Fruit fly (Drosophila melanogaster) whole organism, embryonic: ENCODE data around the gene scramb2.

Experiments used
- Atf-2 ChIP-seq: fragments of 200-800 bp; sonication (Bioruptor generic); optimal IDR thresholded peaks from 2 replicates; lab custom pipeline; 2016; ENCODE audit warnings: missing biosample characterization, missing genetic modification characterization
- CG12155 ChIP-seq: fragments of 200-800 bp; sonication (Bioruptor generic); optimal IDR thresholded peaks from 3 replicates; lab custom pipeline; 2016; ENCODE audit warnings: missing biosample characterization, missing genetic modification characterization
- CG12391 ChIP-seq: fragments of 200-800 bp; sonication (Bioruptor generic); optimal IDR thresholded peaks from 3 replicates; lab custom pipeline; 2018; ENCODE audit warnings: missing biosample characterization, mild to moderate bottlenecking, missing genetic modification characterization, moderate library complexity
- CG12942 ChIP-seq: fragments of 200-800 bp; sonication (Bioruptor generic); optimal IDR thresholded peaks from 3 replicates; lab custom pipeline; 2016; ENCODE audit warnings: missing biosample characterization, missing genetic modification characterization
- CG15011 ChIP-seq: fragments of 200-800 bp; sonication (Bioruptor generic); optimal IDR thresholded peaks from 3 replicates; lab custom pipeline; 2018; ENCODE audit warnings: missing biosample characterization, mild to moderate bottlenecking, missing genetic modification characterization
- CG1603 ChIP-seq: fragments of 200-800 bp; sonication (Bioruptor generic); optimal IDR thresholded peaks from 2 replicates; lab custom pipeline; 2019; ENCODE audit warnings: missing biosample characterization, mild to moderate bottlenecking, missing genetic modification characterization, moderate library complexity
- CG16815 ChIP-seq: fragments of 200-800 bp; sonication (Bioruptor generic); optimal IDR thresholded peaks from 3 replicates; lab custom pipeline; 2017; ENCODE audit warnings: missing biosample characterization, mild to moderate bottlenecking, missing genetic modification characterization
- CG17568 ChIP-seq: fragments of 200-800 bp; sonication (Bioruptor generic); optimal IDR thresholded peaks from 2 replicates; lab custom pipeline; 2018; ENCODE audit warnings: missing biosample characterization, mild to moderate bottlenecking, missing genetic modification characterization, moderate library complexity
- CG32532 ChIP-seq: fragments of 200-800 bp; sonication (Bioruptor generic); IDR thresholded peaks from 2 replicates; pipeline ENCODE4 v1.3.6; 2022; ENCODE audit warnings: missing biosample characterization, missing genetic modification characterization
- CG3281 ChIP-seq: fragments of 200-800 bp; sonication (Bioruptor generic); optimal IDR thresholded peaks from 3 replicates; lab custom pipeline; 2017; ENCODE audit warnings: missing biosample characterization, mild to moderate bottlenecking, missing genetic modification characterization
- CG4404 ChIP-seq: fragments of 200-800 bp; sonication (Bioruptor generic); IDR thresholded peaks from 2 replicates; pipeline ENCODE4 v1.3.6; 2022; ENCODE audit warnings: missing biosample characterization, missing genetic modification characterization
- CG4820 ChIP-seq: fragments of 200-800 bp; sonication (Bioruptor generic); optimal IDR thresholded peaks from 3 replicates; lab custom pipeline; 2016; ENCODE audit warnings: missing biosample characterization, missing genetic modification characterization
- CG5245 ChIP-seq: fragments of 200-800 bp; sonication (Bioruptor generic); optimal IDR thresholded peaks from 3 replicates; lab custom pipeline; 2016; ENCODE audit warnings: missing biosample characterization, missing genetic modification characterization
- CG6175 ChIP-seq: fragments of 200-800 bp; sonication (Bioruptor generic); IDR thresholded peaks from 3 replicates; pipeline ENCODE4 v1.3.6; 2022; ENCODE audit warnings: missing biosample characterization, missing genetic modification characterization
- CG8290 ChIP-seq, 3 experiments: fragments of 200-800 bp; sonication (Bioruptor generic); optimal IDR thresholded peaks; 2 replicates each; lab custom pipeline; 2016 to 2019; ENCODE audit warnings: missing biosample characterization in 3 of 3, missing genetic modification characterization in 3 of 3, mild to moderate bottlenecking in 2 of 3, moderate library complexity in 1 of 3
- CG8765 ChIP-seq: fragments of 200-800 bp; sonication (Bioruptor generic); IDR thresholded peaks from 2 replicates; pipeline ENCODE4 v1.3.6; 2022; ENCODE audit warnings: missing biosample characterization, missing genetic modification characterization
- CG9437 ChIP-seq: fragments of 200-800 bp; sonication (Bioruptor generic); optimal IDR thresholded peaks from 2 replicates; lab custom pipeline; 2018; ENCODE audit warnings: missing biosample characterization, mild to moderate bottlenecking, missing genetic modification characterization
- CG9609 ChIP-seq: fragments of 200-800 bp; sonication (Bioruptor generic); optimal IDR thresholded peaks from 3 replicates; lab custom pipeline; 2016; ENCODE audit warnings: missing biosample characterization, missing genetic modification characterization
- Eip74EF ChIP-seq, 2 experiments: fragments of 200-800 bp in 1 of 2; fragments of >200 bp in 1 of 2; sonication (Bioruptor generic) in 1 of 2; optimal IDR thresholded peaks; 2 replicates each; lab custom pipeline; 2017 to 2019; ENCODE audit warnings: missing biosample characterization in 2 of 2, missing genetic modification characterization in 2 of 2, mild to moderate bottlenecking in 1 of 2, moderate library complexity in 1 of 2
- Fer1 ChIP-seq: fragments of 200-800 bp; sonication (Bioruptor generic); optimal IDR thresholded peaks from 2 replicates; lab custom pipeline; 2017; ENCODE audit warnings: missing biosample characterization, mild to moderate bottlenecking, missing genetic modification characterization
- Fer2 ChIP-seq: fragments of 200-800 bp; sonication (Bioruptor generic); optimal IDR thresholded peaks from 2 replicates; lab custom pipeline; 2018; ENCODE audit warnings: missing biosample characterization, mild to moderate bottlenecking, missing genetic modification characterization, moderate library complexity
- HmgZ ChIP-seq: fragments of 200-800 bp; sonication (Bioruptor generic); optimal IDR thresholded peaks from 2 replicates; lab custom pipeline; 2018; ENCODE audit warnings: missing biosample characterization, mild to moderate bottlenecking, missing genetic modification characterization
- Hr78 ChIP-seq, 2 experiments: fragments of 200-800 bp in 1 of 2; fragments of >200 bp in 1 of 2; sonication (Bioruptor generic) in 1 of 2; optimal IDR thresholded peaks; 2 replicates each; lab custom pipeline; 2017 to 2019; ENCODE audit warnings: missing biosample characterization in 2 of 2, missing genetic modification characterization in 2 of 2, mild to moderate bottlenecking in 1 of 2, moderate library complexity in 1 of 2
- Lpt ChIP-seq: fragments of >200 bp; optimal IDR thresholded peaks from 2 replicates; lab custom pipeline; 2018; ENCODE audit warnings: missing biosample characterization, missing genetic modification characterization
- PHDP ChIP-seq: fragments of 200-800 bp; sonication (Bioruptor generic); optimal IDR thresholded peaks from 3 replicates; lab custom pipeline; 2018; ENCODE audit warnings: missing biosample characterization, mild to moderate bottlenecking, missing genetic modification characterization, moderate library complexity
- bcd ChIP-seq: fragments of 200-800 bp; sonication (Bioruptor generic); optimal IDR thresholded peaks from 2 replicates; lab custom pipeline; 2017; ENCODE audit warnings: missing biosample characterization, mild to moderate bottlenecking, missing genetic modification characterization
- cwo ChIP-seq: fragments of 200-800 bp; sonication (Bioruptor generic); optimal IDR thresholded peaks from 3 replicates; lab custom pipeline; 2017; ENCODE audit warnings: missing biosample characterization, missing genetic modification characterization, mild to moderate bottlenecking, moderate library complexity, missing genetic modification reagents
- dan ChIP-seq: fragments of 200-800 bp; sonication (Bioruptor generic); IDR thresholded peaks from 2 replicates; pipeline ENCODE4 v1.3.6; 2022; ENCODE audit warnings: missing biosample characterization, missing genetic modification characterization
- dati ChIP-seq: fragments of 200-800 bp; sonication (Bioruptor generic); IDR thresholded peaks from 2 replicates; pipeline ENCODE4 v1.3.6; 2022; ENCODE audit warnings: missing biosample characterization, missing genetic modification characterization
- emc ChIP-seq: fragments of 200-800 bp; sonication (Bioruptor generic); optimal IDR thresholded peaks from 2 replicates; lab custom pipeline; 2016; ENCODE audit warnings: missing biosample characterization, missing genetic modification characterization
- en ChIP-seq: fragments of 200-800 bp; sonication (Bioruptor generic); optimal IDR thresholded peaks from 2 replicates; lab custom pipeline; 2016; ENCODE audit warnings: missing biosample characterization, missing genetic modification characterization
- grn ChIP-seq: fragments of 200-800 bp; sonication (Bioruptor generic); optimal IDR thresholded peaks from 3 replicates; lab custom pipeline; 2017; ENCODE audit warnings: missing biosample characterization, missing genetic modification characterization
- klu ChIP-seq: fragments of 200-800 bp; sonication (Bioruptor generic); IDR thresholded peaks from 2 replicates; pipeline ENCODE4 v1.3.6; 2022; ENCODE audit warnings: missing biosample characterization, missing genetic modification characterization
- lmd ChIP-seq: fragments of 200-800 bp; sonication (Bioruptor generic); IDR thresholded peaks from 2 replicates; pipeline ENCODE4 v1.3.6; 2022; ENCODE audit warnings: missing biosample characterization, missing genetic modification characterization
- lov ChIP-seq, 2 experiments: fragments of 200-800 bp in 1 of 2; fragments of >200 bp in 1 of 2; sonication (Bioruptor generic) in 1 of 2; IDR thresholded peaks in 1 of 2; optimal IDR thresholded peaks in 1 of 2; 2 replicates in 1 of 2; 3 replicates in 1 of 2; pipeline versions ENCODE4 v1.3.6 to Lab custom; 2017 to 2022; ENCODE audit warnings: missing biosample characterization in 1 of 2, missing genetic modification characterization in 1 of 2
- mam ChIP-seq: fragments of 200-800 bp; sonication (Bioruptor generic); optimal IDR thresholded peaks from 3 replicates; lab custom pipeline; 2016; ENCODE audit warnings: missing biosample characterization, missing genetic modification characterization
- onecut ChIP-seq: fragments of 200-800 bp; sonication (Bioruptor generic); IDR thresholded peaks from 2 replicates; pipeline ENCODE4 v1.3.6; 2022; ENCODE audit warnings: missing biosample characterization, missing genetic modification characterization
- psq ChIP-seq: fragments of 200-800 bp; sonication (Bioruptor generic); optimal IDR thresholded peaks from 2 replicates; lab custom pipeline; 2017; ENCODE audit warnings: missing biosample characterization, missing genetic modification characterization
- seq ChIP-seq: fragments of 200-800 bp; sonication (Bioruptor generic); IDR thresholded peaks from 2 replicates; pipeline ENCODE4 v1.3.6; 2022; ENCODE audit warnings: missing biosample characterization, missing genetic modification characterization
- sisA ChIP-seq: fragments of 200-800 bp; sonication (Bioruptor generic); IDR thresholded peaks from 2 replicates; pipeline ENCODE4 v1.3.6; 2022; ENCODE audit warnings: missing biosample characterization, missing genetic modification characterization
- slou ChIP-seq: fragments of 200-800 bp; sonication (Bioruptor generic); optimal IDR thresholded peaks from 3 replicates; lab custom pipeline; 2016; ENCODE audit warnings: missing biosample characterization, missing genetic modification characterization
- tll ChIP-seq, 2 experiments: fragments of 200-800 bp in 1 of 2; fragments of >200 bp in 1 of 2; sonication (Bioruptor generic) in 1 of 2; optimal IDR thresholded peaks; 2 replicates each; lab custom pipeline; 2017 to 2019; ENCODE audit warnings: missing biosample characterization in 2 of 2, missing genetic modification characterization in 2 of 2, mild to moderate bottlenecking in 1 of 2, moderate library complexity in 1 of 2
- unpg ChIP-seq: fragments of 200-800 bp; sonication (Bioruptor generic); optimal IDR thresholded peaks from 3 replicates; lab custom pipeline; 2018; ENCODE audit warnings: missing biosample characterization, mild to moderate bottlenecking, missing genetic modification characterization, moderate library complexity
- z ChIP-seq: fragments of 200-800 bp; sonication (Bioruptor generic); IDR thresholded peaks from 3 replicates; pipeline ENCODE4 v1.3.6; 2022; ENCODE audit warnings: missing biosample characterization, missing genetic modification characterization
- zen2 ChIP-seq: fragments of 200-800 bp; sonication (Bioruptor generic); IDR thresholded peaks from 3 replicates; pipeline ENCODE4 v1.3.6; 2022; ENCODE audit warnings: missing biosample characterization, missing genetic modification characterization; ENCODE audit not compliant: partially characterized antibody
- zf30C ChIP-seq: fragments of 200-800 bp; sonication (Bioruptor generic); optimal IDR thresholded peaks from 3 replicates; lab custom pipeline; 2018; ENCODE audit warnings: missing biosample characterization, mild to moderate bottlenecking, missing genetic modification characterization
- zfh1 ChIP-seq: fragments of 200-800 bp; sonication (Bioruptor generic); IDR thresholded peaks from 3 replicates; pipeline ENCODE4 v1.3.6; 2022; ENCODE audit warnings: missing biosample characterization, missing genetic modification characterization

Gene scramb2

DNA sequence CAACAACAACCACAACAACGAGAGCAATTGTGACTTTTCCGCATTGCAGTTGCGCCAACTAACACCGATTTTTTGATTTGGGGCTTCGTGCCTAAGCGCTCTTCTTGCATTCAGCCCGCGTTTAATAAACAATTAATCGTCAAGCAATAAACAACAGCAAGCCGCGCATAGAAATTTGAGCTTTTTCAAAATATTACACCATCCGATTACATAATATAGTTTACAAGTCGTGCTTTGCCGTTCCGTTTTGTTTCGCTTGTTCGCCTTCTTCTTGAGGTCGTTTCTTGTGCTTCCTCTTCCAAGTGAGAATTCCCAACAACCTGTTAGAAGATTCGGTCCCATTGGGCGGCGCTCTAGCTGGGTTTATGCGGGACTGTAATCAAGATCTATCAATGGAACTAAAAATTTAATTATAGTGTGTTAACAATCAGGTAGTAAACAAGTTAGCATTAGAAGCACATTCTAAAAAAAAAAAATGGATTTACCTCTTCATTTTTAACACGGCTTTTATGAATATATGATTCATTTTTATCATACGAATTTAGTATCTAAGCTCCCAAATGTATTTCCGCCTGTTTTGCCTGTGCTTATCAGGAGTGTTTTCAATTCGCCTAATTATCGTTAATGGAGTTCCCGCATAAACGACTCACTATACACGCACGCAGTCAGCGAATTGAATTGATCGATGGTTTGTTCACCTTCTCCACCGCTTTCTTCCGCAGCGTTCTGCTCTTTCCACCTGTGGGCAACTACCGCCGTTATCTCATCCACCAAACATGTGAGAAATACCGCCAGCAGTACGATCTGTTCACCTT lies 10.6 kb downstream of the scramb2 start (continued):
- TF ChIP-seq psq (GFP tag; lab: Kevin White, UChicago) (peak; percentile 28), grn (GFP tag; lab: Kevin White, UChicago) (peak; percentile 54), zfh1 (GFP tag; lab: Robert Waterston, UW) (peak; percentile 80), CG6175 (GFP tag; lab: Robert Waterston, UW) (no peak), Hr78 (GFP tag; optimal IDR thresholded peaks at IDR 0.05; lab: Kevin White, UChicago) (peak in 1 of 2 experiments; percentile 61), dati (GFP tag; lab: Robert Waterston, UW) (no peak), CG12391 (tag; lab: Kevin White, UChicago) (peak; percentile 89), PHDP (peak; percentile 93), Lpt (GFP tag; lab: Kevin White, UChicago) (no peak), unpg (GFP tag; lab: Kevin White, UChicago) (peak; percentile 91), z (GFP tag; lab: Robert Waterston, UW) (no peak), tll (GFP tag; optimal IDR thresholded peaks at IDR 0.05; lab: Kevin White, UChicago) (no peak), klu (no peak), CG4404 (GFP tag; lab: Robert Waterston, UW) (peak; percentile 70), CG5245 (GFP tag; lab: Kevin White, UChicago) (peak; percentile 57), CG15011 (GFP tag; lab: Kevin White, UChicago) (peak; percentile 88), zen2 (GFP tag; lab: Robert Waterston, UW) (no peak), CG8290 (GFP tag; optimal IDR thresholded peaks at IDR 0.05; lab: Kevin White, UChicago) (peak; percentile 69), CG8290 (tag; optimal IDR thresholded peaks at IDR 0.05; lab: Kevin White, UChicago) (peak; percentile 5 to 69), lmd (GFP tag; lab: Robert Waterston, UW) (peak; percentile 72), emc (GFP tag; lab: Kevin White, UChicago) (no peak), CG9609 (GFP tag; lab: Kevin White, UChicago) (peak; percentile 61), bcd (GFP tag; lab: Kevin White, UChicago) (peak; percentile 88), slou (GFP tag; lab: Kevin White, UChicago) (peak; percentile 43), CG9437 (GFP tag; lab: Kevin White, UChicago) (peak; percentile 76), CG12155 (GFP tag; lab: Kevin White, UChicago) (peak; percentile 72), cwo (peak; percentile 84), mam (GFP tag; lab: Kevin White, UChicago) (peak; percentile 59), CG1603 (peak; percentile 62), CG3281 (GFP tag; lab: Kevin White, UChicago) (peak; percentile 88), seq (GFP tag; lab: Robert Waterston, UW) (peak; percentile 88), Fer2 (peak; percentile 68), Atf-2 (peak; percentile 27), dan (GFP tag; lab: Robert Waterston, UW) (no peak), HmgZ (tag; lab: Kevin White, UChicago) (peak; percentile 87), CG16815 (GFP tag; lab: Kevin White, UChicago) (peak; percentile 68), CG4820 (GFP tag; lab: Kevin White, UChicago) (peak; percentile 99), zf30C (no peak), CG32532 (GFP tag; lab: Robert Waterston, UW) (peak; percentile 76), lov (optimal IDR thresholded peaks at IDR 0.05; lab: Kevin White, UChicago) (no peak), lov (GFP tag; IDR thresholded peaks at IDR 0.05; lab: Robert Waterston, UW) (peak; percentile 67; the same call in 1 of the 3 replicates), CG17568 (GFP tag; lab: Kevin White, UChicago) (peak; percentile 76), Fer1 (GFP tag; lab: Kevin White, UChicago) (peak; percentile 93), en (GFP tag; lab: Kevin White, UChicago) (peak; percentile 69), CG8765 (GFP tag; lab: Robert Waterston, UW) (peak; percentile 67), Eip74EF (GFP tag; optimal IDR thresholded peaks at IDR 0.05; lab: Kevin White, UChicago) (peak in 1 of 2 experiments; percentile 78), sisA (GFP tag; lab: Robert Waterston, UW) (peak; percentile 51; the same call in 1 of the 2 replicates), onecut (peak; percentile 75), CG12942 (GFP tag; lab: Kevin White, UChicago) (peak; percentile 48)
